Worm (Caenorhabditis elegans) whole organism, young adult: ENCODE data around the gene C04H5.7.

ENCODE experiments used
- D2030.7 ChIP-seq: fragments of 200-800 bp; sonication (Bioruptor generic); IDR thresholded peaks from 2 replicates; pipeline ENCODE4 v1.3.6; 2022; ENCODE audit warnings: missing genetic modification reagents, missing genetic modification characterization, missing compliant biosample characterization
- F57A8.1 ChIP-seq: fragments of 200-800 bp; sonication (Bioruptor generic); optimal IDR thresholded peaks from 2 replicates; lab custom pipeline; 2018; ENCODE audit warnings: mild to moderate bottlenecking, missing genetic modification characterization, moderate library complexity, missing compliant biosample characterization
- Y56A3A.18 ChIP-seq: fragments of 200-800 bp; sonication (Bioruptor generic); IDR thresholded peaks from 2 replicates; pipeline ENCODE4 v1.3.6; 2022; ENCODE audit warnings: missing genetic modification reagents, missing genetic modification characterization, missing compliant biosample characterization
- ama-1 ChIP-seq, 3 experiments: fragments of 150-350 bp in 1 of 3; sonication (generic microtip) in 2 of 3; optimal IDR thresholded peaks; 2 replicates each; lab custom pipeline; 2014 to 2018; ENCODE audit warnings: missing biosample characterization in 2 of 3, missing genetic modification characterization in 2 of 3, missing genetic modification reagents in 2 of 3
- dpl-1 ChIP-seq: fragments of 150-350 bp; optimal IDR thresholded peaks from 2 replicates; lab custom pipeline; 2014; ENCODE audit warnings: missing biosample characterization, missing genetic modification reagents, missing genetic modification characterization
- hlh-26 ChIP-seq: fragments of 200-800 bp; sonication (Bioruptor generic); conservative IDR thresholded peaks from 2 replicates; pipeline ENCODE4 v1.3.6; 2022; ENCODE audit warnings: missing genetic modification reagents, missing genetic modification characterization, missing compliant biosample characterization
- madf-6 ChIP-seq: fragments of 200-800 bp; sonication (Bioruptor generic); IDR thresholded peaks from 2 replicates; pipeline ENCODE4 v1.3.6; 2022; ENCODE audit warnings: missing genetic modification reagents, missing genetic modification characterization, missing compliant biosample characterization
- nfya-1 ChIP-seq: sonication (generic microtip); optimal IDR thresholded peaks from 2 replicates; lab custom pipeline; 2017; ENCODE audit warnings: antibody characterized with exemption, missing compliant biosample characterization, missing genetic modification characterization, borderline replicate concordance; ENCODE audit not compliant: insufficient read depth

DNA sequence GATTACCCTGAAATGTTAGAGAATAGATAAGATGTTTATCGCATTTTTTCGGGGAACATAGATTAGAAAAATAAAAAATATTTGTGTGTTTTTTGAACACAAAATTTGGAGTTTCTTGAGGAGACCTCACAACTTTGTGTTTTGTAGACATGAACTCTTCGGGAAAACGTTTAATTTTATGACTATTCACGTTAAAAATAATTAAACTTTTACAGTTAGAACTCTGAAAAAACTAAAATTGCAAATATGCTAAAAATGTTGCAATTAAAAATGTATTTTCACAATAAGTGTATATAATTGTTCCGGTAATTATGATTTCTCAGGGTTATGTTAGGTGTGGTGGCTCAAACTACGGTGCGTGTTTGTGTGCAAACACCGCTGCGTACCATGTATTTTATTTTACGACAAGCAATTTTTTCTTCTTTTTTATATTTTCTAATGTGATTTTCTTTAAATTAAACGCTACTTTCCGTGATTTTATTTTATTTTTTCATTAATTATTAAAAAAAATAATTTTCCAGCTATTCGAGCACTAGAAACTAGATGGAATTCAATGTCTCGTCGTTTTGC is 9.4 kb upstream of the C04H5.7 start, which contains the start of the genes F57C2.5 and spat-1:
- TF ChIP-seq madf-6 (GFP tag; lab: Robert Waterston, UW) (peak; percentile 41; the same call in 1 of the 2 replicates), ama-1 (optimal IDR thresholded peaks at IDR 0.05; lab: Kevin White, UChicago) (no peak), ama-1 (GFP tag; optimal IDR thresholded peaks at IDR 0.05; lab: Kevin White, UChicago) (no peak), F57A8.1 (GFP tag; lab: Kevin White, UChicago) (no peak), hlh-26 (GFP tag; lab: Robert Waterston, UW) (no peak), Y56A3A.18 (no peak), dpl-1 (peak; percentile 2), D2030.7 (peak; percentile 76; the same call in 1 of the 2 replicates), nfya-1 (no peak)
